Worm (Caenorhabditis elegans) whole organism, L4/young adult: Measurements from ENCODE around the gene C32D5.8.

Source experiments
- W03F9.2 ChIP-seq: fragments of 150-350 bp; optimal IDR thresholded peaks from 2 replicates; lab custom pipeline; 2014; ENCODE audit warnings: missing biosample characterization, missing genetic modification characterization
- dao-5 ChIP-seq: sonication (generic microtip); optimal IDR thresholded peaks from 2 replicates; lab custom pipeline; 2016; ENCODE audit warnings: missing genotype, missing genetic modification characterization, moderate library complexity, missing compliant biosample characterization
- him-1 ChIP-seq: sonication (generic microtip); optimal IDR thresholded peaks from 2 replicates; lab custom pipeline; 2016; ENCODE audit warnings: missing genotype, missing genetic modification reagents, missing genetic modification characterization, missing compliant biosample characterization

DNA sequence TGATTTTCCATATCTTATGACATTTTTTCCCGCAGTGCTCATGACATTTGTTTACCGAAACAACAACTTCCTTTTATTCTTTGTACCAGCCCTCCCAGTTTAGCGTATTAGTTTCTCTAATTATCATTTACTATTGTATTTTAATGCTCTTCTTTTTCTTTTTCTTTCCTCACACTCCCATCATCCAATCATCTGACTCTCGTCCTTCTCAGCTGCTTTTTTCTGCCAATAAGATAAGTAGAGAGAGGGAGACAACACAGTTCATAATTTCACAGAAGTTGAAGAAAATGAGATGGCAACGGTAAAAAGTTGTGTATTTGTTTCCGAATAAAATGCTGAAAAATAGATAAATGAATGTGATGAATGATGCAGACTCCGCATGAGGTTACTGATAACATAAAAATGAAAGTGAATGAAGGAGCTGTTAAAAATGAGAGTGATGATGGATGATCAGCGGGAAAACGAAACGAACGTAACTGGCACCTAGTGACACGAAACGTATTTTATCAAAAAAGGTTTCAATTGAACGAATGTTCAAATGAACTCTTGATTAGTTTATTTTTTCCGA is 31.7 kb upstream of the C32D5.8 start:
- no peak for TF ChIP-seq W03F9.2 (tag; lab: Kevin White, UChicago)
- no peak for TF ChIP-seq dao-5 (tag; lab: Kevin White, UChicago)
- TF ChIP-seq him-1 (tag; lab: Kevin White, UChicago) = no peak
